Worm (Caenorhabditis elegans) whole organism, midembryonic: Measurements from ENCODE around the gene ZK1098.6.

Source experiments
- T22C8.4 ChIP-seq: fragments of 200-800 bp; sonication (Bioruptor generic); IDR thresholded peaks from 2 replicates; pipeline ENCODE4 v1.3.6; 2022; ENCODE audit warnings: missing genetic modification characterization, missing compliant biosample characterization
- klf-2 ChIP-seq: fragments of 200-800 bp; sonication (Bioruptor generic); conservative IDR thresholded peaks from 2 replicates; pipeline ENCODE4 v1.3.6; 2022; ENCODE audit warnings: missing genetic modification reagents, missing genetic modification characterization, missing compliant biosample characterization
- med-1 ChIP-seq: sonication (generic microtip); optimal IDR thresholded peaks from 2 replicates; lab custom pipeline; 2017; ENCODE audit warnings: missing genetic modification characterization, mild to moderate bottlenecking, missing compliant biosample characterization, antibody characterized with exemption, missing genetic modification reagents; ENCODE audit not compliant: insufficient read depth
- ztf-29 ChIP-seq: fragments of 200-800 bp; sonication (Bioruptor generic); IDR thresholded peaks from 2 replicates; pipeline ENCODE4 v1.3.6; 2022; ENCODE audit warnings: missing genetic modification reagents, missing genetic modification characterization, missing compliant biosample characterization

- TF ChIP-seq med-1 (GFP tag; lab: Kevin White, UChicago), result no peak
- TF ChIP-seq ztf-29 (GFP tag; lab: Robert Waterston, UW), result no peak
- no peak for TF ChIP-seq T22C8.4
- TF ChIP-seq klf-2, result no peak
Measured at ce11 chrIII:9559381-9559881, 32.5 kb downstream of the ZK1098.6 start, which contains the start of gene C48B4.7.
